Worm (Caenorhabditis elegans) whole organism, mixed stage, embryonic: Measurements from ENCODE around the gene cpx-2.

Experiments used
- blmp-1 ChIP-seq: fragments of 150-350 bp; optimal IDR thresholded peaks from 2 replicates; lab custom pipeline; 2014; ENCODE audit warnings: missing biosample characterization, missing genetic modification characterization
- ceh-83 ChIP-seq: fragments of 200-800 bp; sonication (Bioruptor generic); optimal IDR thresholded peaks from 2 replicates; lab custom pipeline; 2018; ENCODE audit warnings: mild to moderate bottlenecking, missing genetic modification characterization, missing compliant biosample characterization
- ces-1 ChIP-seq: fragments of 150-350 bp; optimal IDR thresholded peaks from 2 replicates; lab custom pipeline; 2014; ENCODE audit warnings: missing biosample characterization, missing genetic modification reagents, missing genetic modification characterization
- elt-1 ChIP-seq: sonication (generic microtip); optimal IDR thresholded peaks from 2 replicates; lab custom pipeline; 2017; ENCODE audit warnings: missing genetic modification characterization, mild to moderate bottlenecking, missing compliant biosample characterization, antibody characterized with exemption, moderate library complexity, borderline replicate concordance; ENCODE audit not compliant: insufficient read depth
- elt-3 ChIP-seq: fragments of 150-350 bp; optimal IDR thresholded peaks from 2 replicates; lab custom pipeline; 2014; ENCODE audit warnings: missing biosample characterization, missing genetic modification characterization
- mab-5 ChIP-seq: fragments of 150-350 bp; optimal IDR thresholded peaks from 2 replicates; lab custom pipeline; 2014; ENCODE audit warnings: missing biosample characterization, missing genetic modification characterization
- nhr-237 ChIP-seq: fragments of 150-350 bp; optimal IDR thresholded peaks from 2 replicates; lab custom pipeline; 2014; ENCODE audit warnings: missing biosample characterization, missing genetic modification characterization
- nhr-28 ChIP-seq: fragments of 150-350 bp; optimal IDR thresholded peaks from 2 replicates; lab custom pipeline; 2014; ENCODE audit warnings: missing biosample characterization, missing genetic modification characterization
- nhr-76 ChIP-seq: sonication (generic microtip); optimal IDR thresholded peaks from 2 replicates; lab custom pipeline; 2017; ENCODE audit warnings: missing biosample characterization, missing genetic modification characterization
- sem-2 ChIP-seq: fragments of 200-800 bp; sonication (Bioruptor generic); optimal IDR thresholded peaks from 2 replicates; lab custom pipeline; 2018; ENCODE audit warnings: mild to moderate bottlenecking, missing genetic modification characterization, missing compliant biosample characterization
- snpc-4 ChIP-seq: fragments of 150-350 bp; optimal IDR thresholded peaks from 2 replicates; lab custom pipeline; 2014; ENCODE audit warnings: missing biosample characterization, missing genetic modification characterization
- unc-120 ChIP-seq: sonication (generic microtip); optimal IDR thresholded peaks from 2 replicates; lab custom pipeline; 2017; ENCODE audit warnings: missing genetic modification characterization, missing compliant biosample characterization; ENCODE audit not compliant: poor library complexity, severe bottlenecking
- unc-62 ChIP-seq: fragments of 150-350 bp; optimal IDR thresholded peaks from 2 replicates; lab custom pipeline; 2014; ENCODE audit warnings: missing biosample characterization, missing genetic modification reagents, missing genetic modification characterization
- zip-8 ChIP-seq: fragments of 150-350 bp; optimal IDR thresholded peaks from 2 replicates; lab custom pipeline; 2014; ENCODE audit warnings: missing biosample characterization, missing genetic modification characterization

- no peak for TF ChIP-seq unc-62 (GFP tag; lab: Kevin White, UChicago)
- no peak for TF ChIP-seq blmp-1 (tag; lab: Kevin White, UChicago)
- TF ChIP-seq snpc-4 (tag; lab: Kevin White, UChicago), result no peak
- TF ChIP-seq ces-1, result no peak
- TF ChIP-seq nhr-28 (tag; lab: Kevin White, UChicago), result no peak
- no peak for TF ChIP-seq ceh-83 (GFP tag; lab: Kevin White, UChicago)
- TF ChIP-seq elt-1 (tag; lab: Kevin White, UChicago), result no peak
- TF ChIP-seq unc-120, result no peak
- no peak for TF ChIP-seq nhr-76 (tag; lab: Kevin White, UChicago)
- no peak for TF ChIP-seq nhr-237 (tag; lab: Kevin White, UChicago)
- TF ChIP-seq sem-2 (GFP tag; lab: Kevin White, UChicago), result no peak
- TF ChIP-seq elt-3 (tag; lab: Kevin White, UChicago), result no peak
- TF ChIP-seq zip-8, result no peak
- no peak for TF ChIP-seq mab-5
Measured at ce11 chrX:13041830-13042229, 29.2 kb downstream of the cpx-2 start.
